Fruit fly (Drosophila melanogaster) whole organism, embryonic: ENCODE results near the gene Rab3-GEF.
A peak's percentile ranks its signal among the peaks of the same experiment; 100 is the strongest.

Source experiments
- Abd-B ChIP-seq: fragments of 200-800 bp; sonication (Bioruptor generic); optimal IDR thresholded peaks from 2 replicates; lab custom pipeline; 2018; ENCODE audit warnings: missing biosample characterization, mild to moderate bottlenecking, missing genetic modification characterization, moderate library complexity
- CG10267 ChIP-seq: fragments of 200-800 bp; sonication (Bioruptor generic); optimal IDR thresholded peaks from 2 replicates; lab custom pipeline; 2018; ENCODE audit warnings: missing biosample characterization, mild to moderate bottlenecking, missing genetic modification characterization, moderate library complexity
- CG11085 ChIP-seq: fragments of 200-800 bp; sonication (Bioruptor generic); IDR thresholded peaks from 2 replicates; pipeline ENCODE4 v1.3.6; 2022; ENCODE audit warnings: missing biosample characterization, missing genetic modification characterization
- CG11093 ChIP-seq: fragments of 200-800 bp; sonication (Bioruptor generic); IDR thresholded peaks from 3 replicates; pipeline ENCODE4 v1.3.6; 2022; ENCODE audit warnings: missing biosample characterization, missing genetic modification characterization
- CG12942 ChIP-seq: fragments of 200-800 bp; sonication (Bioruptor generic); optimal IDR thresholded peaks from 3 replicates; lab custom pipeline; 2016; ENCODE audit warnings: missing biosample characterization, missing genetic modification characterization
- CG15514 ChIP-seq: fragments of 200-800 bp; sonication (Bioruptor generic); optimal IDR thresholded peaks from 3 replicates; lab custom pipeline; 2017; ENCODE audit warnings: missing biosample characterization, missing genetic modification characterization, mild to moderate bottlenecking, moderate library complexity, missing genetic modification reagents
- CG1602 ChIP-seq: fragments of 200-800 bp; sonication (Bioruptor generic); optimal IDR thresholded peaks from 3 replicates; lab custom pipeline; 2016; ENCODE audit warnings: missing biosample characterization, missing genetic modification characterization
- CG18476 ChIP-seq: fragments of 200-800 bp; sonication (Bioruptor generic); optimal IDR thresholded peaks from 2 replicates; lab custom pipeline; 2016; ENCODE audit warnings: missing biosample characterization, mild to moderate bottlenecking, missing genetic modification characterization
- CG30020 ChIP-seq: fragments of 200-800 bp; optimal IDR thresholded peaks from 2 replicates; lab custom pipeline; 2019; ENCODE audit warnings: missing biosample characterization, mild to moderate bottlenecking, missing genetic modification characterization, moderate library complexity
- CG33213 ChIP-seq: fragments of 200-800 bp; sonication (Bioruptor generic); optimal IDR thresholded peaks from 3 replicates; lab custom pipeline; 2016; ENCODE audit warnings: missing biosample characterization, missing genetic modification characterization
- CG3847 ChIP-seq: fragments of 200-800 bp; sonication (Bioruptor generic); IDR thresholded peaks from 2 replicates; pipeline ENCODE4 v1.3.6; 2022; ENCODE audit warnings: missing biosample characterization, missing genetic modification characterization
- CG4730 ChIP-seq: fragments of 200-800 bp; sonication (Bioruptor generic); IDR thresholded peaks from 2 replicates; pipeline ENCODE4 v1.3.6; 2022; ENCODE audit warnings: missing biosample characterization, missing genetic modification characterization
- CG6654 ChIP-seq: fragments of 200-800 bp; sonication (Bioruptor generic); optimal IDR thresholded peaks from 2 replicates; lab custom pipeline; 2017; ENCODE audit warnings: missing biosample characterization, mild to moderate bottlenecking, missing genetic modification characterization
- CG6689 ChIP-seq: fragments of 200-800 bp; sonication (Bioruptor generic); IDR thresholded peaks from 2 replicates; pipeline ENCODE4 v1.3.6; 2022; ENCODE audit warnings: missing biosample characterization, missing genetic modification characterization
- CG8765 ChIP-seq: fragments of 200-800 bp; sonication (Bioruptor generic); IDR thresholded peaks from 2 replicates; pipeline ENCODE4 v1.3.6; 2022; ENCODE audit warnings: missing biosample characterization, missing genetic modification characterization
- CG9727 ChIP-seq: fragments of 200-800 bp; sonication (Bioruptor generic); optimal IDR thresholded peaks from 3 replicates; lab custom pipeline; 2017; ENCODE audit warnings: missing biosample characterization, mild to moderate bottlenecking, missing genetic modification characterization
- CHES-1-like ChIP-seq: fragments of 200-800 bp; sonication (Bioruptor generic); optimal IDR thresholded peaks from 2 replicates; lab custom pipeline; 2016; ENCODE audit warnings: missing biosample characterization, missing genetic modification characterization
- Dek ChIP-seq: fragments of 200-800 bp; sonication (Bioruptor generic); optimal IDR thresholded peaks from 3 replicates; lab custom pipeline; 2019; ENCODE audit warnings: missing biosample characterization, mild to moderate bottlenecking, missing genetic modification characterization, moderate library complexity
- Fer2 ChIP-seq: fragments of 200-800 bp; sonication (Bioruptor generic); optimal IDR thresholded peaks from 2 replicates; lab custom pipeline; 2018; ENCODE audit warnings: missing biosample characterization, mild to moderate bottlenecking, missing genetic modification characterization, moderate library complexity
- Hand ChIP-seq: fragments of 200-800 bp; sonication (Bioruptor generic); optimal IDR thresholded peaks from 2 replicates; lab custom pipeline; 2017; ENCODE audit warnings: mild to moderate bottlenecking, missing biosample characterization, missing genetic modification reagents, missing genetic modification characterization
- Hsf ChIP-seq: fragments of 200-800 bp; sonication (Bioruptor generic); optimal IDR thresholded peaks from 3 replicates; lab custom pipeline; 2016; ENCODE audit warnings: missing biosample characterization, missing genetic modification characterization
- Neu2 ChIP-seq: fragments of 200-800 bp; sonication (Bioruptor generic); optimal IDR thresholded peaks from 3 replicates; lab custom pipeline; 2016; ENCODE audit warnings: missing biosample characterization, missing genetic modification characterization, borderline replicate concordance
- Nf-YC ChIP-seq: fragments of 200-800 bp; optimal IDR thresholded peaks from 3 replicates; lab custom pipeline; 2019; ENCODE audit warnings: missing biosample characterization, mild to moderate bottlenecking, missing genetic modification characterization, moderate library complexity
- Optix ChIP-seq: fragments of 200-800 bp; sonication (Bioruptor generic); IDR thresholded peaks from 3 replicates; pipeline ENCODE4 v1.3.6; 2022; ENCODE audit warnings: missing biosample characterization, missing genetic modification characterization
- Poxn ChIP-seq: fragments of 200-800 bp; sonication (Bioruptor generic); IDR thresholded peaks from 2 replicates; pipeline ENCODE4 v1.3.6; 2022; ENCODE audit warnings: missing biosample characterization, missing genetic modification characterization
- Ptx1 ChIP-seq: fragments of 200-800 bp; sonication (Bioruptor generic); IDR thresholded peaks from 2 replicates; pipeline ENCODE4 v1.3.6; 2022; ENCODE audit warnings: missing biosample characterization, missing genetic modification characterization
- Stat92E ChIP-seq, 3 experiments: fragments of >200 bp in 2 of 3; fragments of 200-800 bp in 1 of 3; sonication (Bioruptor generic) in 1 of 3; optimal IDR thresholded peaks; 2 replicates each; lab custom pipeline; 2017 to 2019; ENCODE audit warnings: missing biosample characterization in 3 of 3, missing genetic modification characterization in 3 of 3, mild to moderate bottlenecking in 1 of 3, moderate library complexity in 1 of 3
- Tbp ChIP-seq: fragments of >200 bp; optimal IDR thresholded peaks from 2 replicates; lab custom pipeline; 2018; ENCODE audit warnings: missing biosample characterization, missing genetic modification characterization
- ems ChIP-seq: fragments of 200-800 bp; sonication (Bioruptor generic); optimal IDR thresholded peaks from 3 replicates; lab custom pipeline; 2016; ENCODE audit warnings: missing biosample characterization, missing genetic modification characterization
- lola ChIP-seq, 3 experiments: fragments of >200 bp in 2 of 3; fragments of 200-800 bp in 1 of 3; sonication (Bioruptor generic) in 1 of 3; optimal IDR thresholded peaks; 2 replicates each; lab custom pipeline; 2017 to 2019; ENCODE audit warnings: missing biosample characterization in 3 of 3, missing genetic modification characterization in 3 of 3, mild to moderate bottlenecking in 1 of 3, moderate library complexity in 1 of 3
- maf-S ChIP-seq: fragments of 200-800 bp; sonication (Bioruptor generic); optimal IDR thresholded peaks from 2 replicates; lab custom pipeline; 2016; ENCODE audit warnings: missing biosample characterization, missing genetic modification characterization
- mam ChIP-seq: fragments of 200-800 bp; sonication (Bioruptor generic); optimal IDR thresholded peaks from 3 replicates; lab custom pipeline; 2016; ENCODE audit warnings: missing biosample characterization, missing genetic modification characterization
- nerfin-2 ChIP-seq: fragments of 200-800 bp; sonication (Bioruptor generic); IDR thresholded peaks from 2 replicates; pipeline ENCODE4 v1.3.6; 2022; ENCODE audit warnings: missing biosample characterization, missing genetic modification characterization; ENCODE audit not compliant: partially characterized antibody
- pzg ChIP-seq: fragments of 200-800 bp; sonication (Bioruptor generic); optimal IDR thresholded peaks from 3 replicates; lab custom pipeline; 2018; ENCODE audit warnings: missing biosample characterization, mild to moderate bottlenecking, missing genetic modification characterization, moderate library complexity
- salm ChIP-seq: fragments of 200-800 bp; sonication (Bioruptor generic); optimal IDR thresholded peaks from 2 replicates; lab custom pipeline; 2018; ENCODE audit warnings: missing biosample characterization, mild to moderate bottlenecking, missing genetic modification characterization
- shn ChIP-seq: fragments of 200-800 bp; sonication (Bioruptor generic); optimal IDR thresholded peaks from 3 replicates; lab custom pipeline; 2016; ENCODE audit warnings: missing biosample characterization, missing genetic modification characterization
- stwl ChIP-seq: fragments of 200-800 bp; sonication (Bioruptor generic); optimal IDR thresholded peaks from 3 replicates; lab custom pipeline; 2018; ENCODE audit warnings: missing biosample characterization, mild to moderate bottlenecking, missing genetic modification characterization, moderate library complexity
- tio ChIP-seq: fragments of 200-800 bp; sonication (Bioruptor generic); optimal IDR thresholded peaks from 2 replicates; lab custom pipeline; 2017; ENCODE audit warnings: missing biosample characterization, missing genetic modification characterization, inconsistent platforms
- zen ChIP-seq: fragments of 200-800 bp; sonication (Bioruptor generic); optimal IDR thresholded peaks from 3 replicates; lab custom pipeline; 2018; ENCODE audit warnings: missing biosample characterization, mild to moderate bottlenecking, missing genetic modification characterization, moderate library complexity

The Rab3-GEF gene

dm6 chrX:15074646-15075351 lies 14.7 kb upstream of the Rab3-GEF start (continued):
- no peak for TF ChIP-seq salm (tag; lab: Kevin White, UChicago)
- peak; percentile 97 for TF ChIP-seq mam (GFP tag; lab: Kevin White, UChicago)
- peak; percentile 40 for TF ChIP-seq zen (tag; lab: Kevin White, UChicago)
- peak; percentile 91 for TF ChIP-seq ems (GFP tag; lab: Kevin White, UChicago)
- peak in 1 of 3 experiments; percentile 72 for TF ChIP-seq lola (GFP tag; optimal IDR thresholded peaks at IDR 0.05; lab: Kevin White, UChicago)
- TF ChIP-seq Poxn (GFP tag; lab: Robert Waterston, UW) = peak; percentile 72
- TF ChIP-seq Hand (GFP tag; lab: Kevin White, UChicago) = peak; percentile 80
- TF ChIP-seq CG18476 = peak; percentile 77
- TF ChIP-seq tio (GFP tag; lab: Kevin White, UChicago) = peak; percentile 77
- TF ChIP-seq Stat92E (GFP tag; optimal IDR thresholded peaks at IDR 0.05; lab: Kevin White, UChicago) = peak in 1 of 3 experiments; percentile 70
- TF ChIP-seq CG1602 (GFP tag; lab: Kevin White, UChicago) = peak; percentile 85
- peak; percentile 88 for TF ChIP-seq maf-S
- peak; percentile 76 for TF ChIP-seq Abd-B (GFP tag; lab: Kevin White, UChicago)
- TF ChIP-seq CG6654 (GFP tag; lab: Kevin White, UChicago) = peak; percentile 46
- TF ChIP-seq CG9727 = peak; percentile 87
- peak; percentile 93 for TF ChIP-seq Ptx1 (GFP tag; lab: Robert Waterston, UW)
- peak; percentile 78 for TF ChIP-seq CG4730 (GFP tag; lab: Robert Waterston, UW)
- peak; percentile 87 for TF ChIP-seq CG11093 (GFP tag; lab: Robert Waterston, UW)
- peak; percentile 91 for TF ChIP-seq Hsf (GFP tag; lab: Kevin White, UChicago)
- peak; percentile 80 for TF ChIP-seq Dek (tag; lab: Kevin White, UChicago)
- TF ChIP-seq CG15514 (GFP tag; lab: Kevin White, UChicago) = peak; percentile 81
- peak; percentile 65; the same call in 1 of the 2 replicates for TF ChIP-seq CG8765
- TF ChIP-seq Nf-YC (tag; lab: Kevin White, UChicago) = peak; percentile 82
- TF ChIP-seq shn (GFP tag; lab: Kevin White, UChicago) = peak; percentile 96
- peak; percentile 93 for TF ChIP-seq CHES-1-like (GFP tag; lab: Kevin White, UChicago)
- peak; percentile 67 for TF ChIP-seq Fer2 (tag; lab: Kevin White, UChicago)
- TF ChIP-seq CG12942 (GFP tag; lab: Kevin White, UChicago) = peak; percentile 89
- peak; percentile 28 for TF ChIP-seq pzg (GFP tag; lab: Kevin White, UChicago)
- peak; percentile 80 for TF ChIP-seq Optix (GFP tag; lab: Robert Waterston, UW)
- peak; percentile 81 for TF ChIP-seq CG33213 (GFP tag; lab: Kevin White, UChicago)
- TF ChIP-seq CG3847 = peak; percentile 84
- peak; percentile 84 for TF ChIP-seq CG6689
- peak; percentile 7 for TF ChIP-seq stwl (tag; lab: Kevin White, UChicago)
- peak; percentile 87 for TF ChIP-seq CG11085
- peak; percentile 77 for TF ChIP-seq CG10267 (tag; lab: Kevin White, UChicago)
- peak; percentile 47 for TF ChIP-seq Neu2 (GFP tag; lab: Kevin White, UChicago)
- no peak for TF ChIP-seq nerfin-2 (GFP tag; lab: Robert Waterston, UW)
- TF ChIP-seq Tbp = no peak
- TF ChIP-seq CG30020 (tag; lab: Kevin White, UChicago) = peak; percentile 54
